Worm (Caenorhabditis elegans): ENCODE measurements around the gene sre-44.

DNA sequence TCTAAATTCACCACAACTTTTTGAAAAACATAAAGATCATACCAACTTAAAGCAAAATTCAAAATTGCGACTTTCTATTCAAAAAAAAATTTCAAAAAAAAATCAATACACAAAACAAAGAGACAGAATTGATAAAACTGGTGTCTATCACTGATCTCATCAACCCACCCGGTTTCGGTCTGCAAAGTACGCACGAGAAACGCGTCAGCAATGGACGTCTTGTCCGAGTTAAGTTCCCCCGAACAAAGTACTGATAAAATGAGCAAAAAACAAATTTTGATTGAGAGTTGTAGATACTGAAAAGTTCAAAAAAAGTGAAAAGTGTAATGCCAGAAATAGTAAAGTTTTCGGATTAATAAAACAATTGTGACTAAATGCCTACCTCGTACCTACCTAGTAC, 9.0 kb downstream of the sre-44 start:
- TF ChIP-seq tra-1 (GFP tag; IDR thresholded peaks at IDR 0.05) = no peak
- TF ChIP-seq D1046.2 (GFP tag; IDR thresholded peaks at IDR 0.05) = no peak
- TF ChIP-seq lin-39 (tag; optimal IDR thresholded peaks at IDR 0.05) = no peak
- TF ChIP-seq egl-27 (tag; optimal IDR thresholded peaks at IDR 0.05) = no peak
- TF ChIP-seq ztf-11 (tag; optimal IDR thresholded peaks at IDR 0.05) = no peak
